Fruit fly (Drosophila melanogaster): Measurements from ENCODE around the gene CG4022.
A peak's percentile ranks its signal among the peaks of the same experiment; 100 is the strongest.

The CG4022 gene

DNA sequence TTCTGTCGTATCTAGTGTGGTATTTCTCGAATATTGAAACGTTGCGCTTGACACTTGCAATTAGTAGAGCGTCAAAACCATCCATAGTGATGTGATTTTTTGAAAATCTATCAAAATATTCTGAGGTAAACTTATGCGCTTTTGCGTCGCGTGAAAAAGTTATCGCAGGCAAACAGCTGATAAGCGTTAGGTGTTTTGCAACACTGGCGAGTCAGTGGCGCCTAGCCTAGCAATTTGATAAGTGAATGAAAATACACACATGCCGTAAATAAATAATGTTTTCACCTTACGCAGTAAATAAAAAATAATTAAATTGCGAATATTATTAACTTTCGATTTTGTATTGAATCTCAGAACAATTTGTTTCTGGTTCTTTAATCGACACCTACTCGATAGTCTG, 24.7 kb upstream of the CG4022 start, which contains the start of gene CG42526 (continued):
- TF ChIP-seq Chrac-16 (GFP tag; optimal IDR thresholded peaks at IDR 0.05) (peak; percentile 36), usp (GFP tag; optimal IDR thresholded peaks at IDR 0.05) (no peak), Doc3 (GFP tag; IDR thresholded peaks at IDR 0.05; ENCODE audit: partially characterized antibody) (peak; percentile 61), CG13894 (tag; optimal IDR thresholded peaks at IDR 0.05) (peak; percentile 4), CG2712 (tag; optimal IDR thresholded peaks at IDR 0.05) (peak; percentile 23), CTCF (GFP tag; optimal IDR thresholded peaks at IDR 0.05) (peak; percentile 59), zfh1 (GFP tag; IDR thresholded peaks at IDR 0.05) (0 out of 3 replicates have a peak, but pooled peaks have one; percentile 16), CG10366 (GFP tag; IDR thresholded peaks at IDR 0.05) (peak; percentile 55), CG9437 (GFP tag; optimal IDR thresholded peaks at IDR 0.05) (peak; percentile 64), CG13624 (GFP tag; optimal IDR thresholded peaks at IDR 0.05) (peak; percentile 71), ab (GFP tag; optimal IDR thresholded peaks at IDR 0.05) (no peak), eyg (GFP tag; optimal IDR thresholded peaks at IDR 0.05) (peak; percentile 11), CG15514 (GFP tag; optimal IDR thresholded peaks at IDR 0.05) (peak; percentile 82), Lhr (GFP tag; optimal IDR thresholded peaks at IDR 0.05) (no peak), Awh (GFP tag; IDR thresholded peaks at IDR 0.05) (no peak), Neu2 (GFP tag; optimal IDR thresholded peaks at IDR 0.05; ENCODE audit: borderline replicate concordance) (no peak), CG3995 (GFP tag; optimal IDR thresholded peaks at IDR 0.05) (peak; percentile 21), CG14710 (tag; optimal IDR thresholded peaks at IDR 0.05) (peak; percentile 39), CG11456 (GFP tag; IDR thresholded peaks at IDR 0.05) (0 out of 3 replicates have a peak, but pooled peaks have one; percentile 47), CG30403 (GFP tag; optimal IDR thresholded peaks at IDR 0.05) (peak; percentile 66), CG43689 (GFP tag; IDR thresholded peaks at IDR 0.05) (0 out of 2 replicates have a peak, but pooled peaks have one; percentile 10), Dbx (GFP tag; IDR thresholded peaks at IDR 0.05) (peak; percentile 39; the same call in 1 of the 3 replicates), CG8924 (tag; optimal IDR thresholded peaks at IDR 0.05) (peak; percentile 21), nmo (GFP tag; optimal IDR thresholded peaks at IDR 0.05) (peak; percentile 34), Rx (GFP tag; IDR thresholded peaks at IDR 0.05) (no peak), YL-1 (GFP tag; optimal IDR thresholded peaks at IDR 0.05) (peak; percentile 55), NFAT (GFP tag; IDR thresholded peaks at IDR 0.05) (peak; percentile 22; the same call in 1 of the 2 replicates), Ssrp (tag; optimal IDR thresholded peaks at IDR 0.05) (no peak), pzg (GFP tag; optimal IDR thresholded peaks at IDR 0.05) (peak; percentile 79), unpg (GFP tag; optimal IDR thresholded peaks at IDR 0.05) (peak; percentile 43), CG14014 (GFP tag; IDR thresholded peaks at IDR 0.05) (peak; percentile 73), CG15011 (GFP tag; optimal IDR thresholded peaks at IDR 0.05) (no peak), Hsf (GFP tag; optimal IDR thresholded peaks at IDR 0.05) (peak; percentile 63), ci (GFP tag; IDR thresholded peaks at IDR 0.05) (peak; percentile 70), Elba2 (GFP tag; optimal IDR thresholded peaks at IDR 0.05) (no peak), CG34376 (GFP tag; optimal IDR thresholded peaks at IDR 0.05) (peak; percentile 10), pb (GFP tag; optimal IDR thresholded peaks at IDR 0.05) (peak; percentile 5), dysf (GFP tag; IDR thresholded peaks at IDR 0.05) (no peak), lab (GFP tag; optimal IDR thresholded peaks at IDR 0.05) (peak; percentile 55), CG4730 (GFP tag; IDR thresholded peaks at IDR 0.05) (no peak), B-H1 (GFP tag; IDR thresholded peaks at IDR 0.05) (no peak), zfh2 (GFP tag; optimal IDR thresholded peaks at IDR 0.05) (peak; percentile 63), wdn (GFP tag; IDR thresholded peaks at IDR 0.05) (no peak), CG2120 (GFP tag; optimal IDR thresholded peaks at IDR 0.05) (peak; percentile 80), CG12391 (tag; optimal IDR thresholded peaks at IDR 0.05) (peak; percentile 56), Trl (optimal IDR thresholded peaks at IDR 0.05) (no peak), Trl (GFP tag; optimal IDR thresholded peaks at IDR 0.05) (peak; percentile 37), CG12942 (GFP tag; optimal IDR thresholded peaks at IDR 0.05) (peak; percentile 27), CG4328 (GFP tag; optimal IDR thresholded peaks at IDR 0.05) (no peak), CG8944 (GFP tag; optimal IDR thresholded peaks at IDR 0.05) (peak; percentile 30), BEAF-32 (GFP tag; optimal IDR thresholded peaks at IDR 0.05) (peak; percentile 66), gem (tag; optimal IDR thresholded peaks at IDR 0.05) (peak; percentile 52)

All from whole organism, embryonic.